Fruit fly (Drosophila melanogaster) whole organism, adult: ENCODE data around the gene CG4198.

Source experiments
- CG12768 ChIP-seq: fragments of 200-800 bp; sonication (Bioruptor generic); optimal IDR thresholded peaks from 2 replicates; lab custom pipeline; 2017; ENCODE audit warnings: missing biosample characterization, missing genetic modification characterization, mild to moderate bottlenecking, moderate library complexity, missing genetic modification reagents
- CG14711 ChIP-seq: fragments of 200-800 bp; sonication (Bioruptor generic); optimal IDR thresholded peaks from 2 replicates; lab custom pipeline; 2018; ENCODE audit warnings: missing biosample characterization, mild to moderate bottlenecking, missing genetic modification characterization, moderate library complexity
- CG1620 ChIP-seq: fragments of 200-800 bp; sonication (Bioruptor generic); optimal IDR thresholded peaks from 2 replicates; lab custom pipeline; 2016; ENCODE audit warnings: missing biosample characterization, missing genetic modification characterization
- CG33017 ChIP-seq: fragments of 200-800 bp; sonication (Bioruptor generic); optimal IDR thresholded peaks from 2 replicates; lab custom pipeline; 2018; ENCODE audit warnings: missing biosample characterization, mild to moderate bottlenecking, missing genetic modification characterization, moderate library complexity
- CG5204 ChIP-seq: fragments of 200-800 bp; sonication (Bioruptor generic); optimal IDR thresholded peaks from 2 replicates; lab custom pipeline; 2016; ENCODE audit warnings: missing biosample characterization, missing genetic modification characterization
- CG7101 ChIP-seq: fragments of 200-800 bp; sonication (Bioruptor generic); optimal IDR thresholded peaks from 2 replicates; lab custom pipeline; 2018; ENCODE audit warnings: missing biosample characterization, mild to moderate bottlenecking, missing genetic modification characterization, moderate library complexity
- Clk ChIP-seq: fragments of 200-800 bp; sonication (Bioruptor generic); optimal IDR thresholded peaks from 2 replicates; lab custom pipeline; 2017; ENCODE audit warnings: missing biosample characterization, missing genetic modification characterization
- Crg-1 ChIP-seq: fragments of 200-800 bp; sonication (Bioruptor generic); optimal IDR thresholded peaks from 2 replicates; lab custom pipeline; 2016; ENCODE audit warnings: missing biosample characterization, missing genetic modification characterization
- Mnt ChIP-seq: fragments of 200-800 bp; sonication (Bioruptor generic); optimal IDR thresholded peaks from 2 replicates; lab custom pipeline; 2016; ENCODE audit warnings: missing biosample characterization, mild to moderate bottlenecking, missing genetic modification characterization
- bab1 ChIP-seq: fragments of 200-800 bp; sonication (Bioruptor generic); optimal IDR thresholded peaks from 3 replicates; lab custom pipeline; 2019; ENCODE audit warnings: missing biosample characterization, mild to moderate bottlenecking, missing genetic modification characterization, moderate library complexity
- cnc ChIP-seq, 2 experiments: fragments of >200 bp; optimal IDR thresholded peaks; 2 replicates each; lab custom pipeline; 2017
- kay ChIP-seq: fragments of 200-800 bp; sonication (Bioruptor generic); peaks from one replicate; lab custom pipeline; 2016; ENCODE audit warnings: missing biosample characterization, missing genetic modification characterization, borderline replicate concordance
- pad ChIP-seq: fragments of 200-800 bp; sonication (Bioruptor generic); optimal IDR thresholded peaks from 3 replicates; lab custom pipeline; 2017; ENCODE audit warnings: missing biosample characterization, missing genetic modification characterization, mild to moderate bottlenecking, moderate library complexity, missing genetic modification reagents
- tj ChIP-seq: fragments of 200-800 bp; sonication (Bioruptor generic); optimal IDR thresholded peaks from 3 replicates; lab custom pipeline; 2017; ENCODE audit warnings: missing biosample characterization, mild to moderate bottlenecking, missing genetic modification characterization, moderate library complexity

dm6 chrX:5295766-5296165 lies 17.3 kb upstream of the CG4198 start, which contains the start of gene CG42749:
- TF ChIP-seq kay (GFP tag; lab: Kevin White, UChicago), result no peak
- TF ChIP-seq Clk (GFP tag; lab: Kevin White, UChicago), result no peak
- TF ChIP-seq Crg-1 (GFP tag; lab: Kevin White, UChicago), result no peak
- TF ChIP-seq CG7101 (tag; lab: Kevin White, UChicago), result no peak
- TF ChIP-seq CG12768 (GFP tag; lab: Kevin White, UChicago), result no peak
- no peak for TF ChIP-seq Mnt (GFP tag; lab: Kevin White, UChicago)
- no peak for TF ChIP-seq CG1620 (GFP tag; lab: Kevin White, UChicago)
- no peak for TF ChIP-seq pad (GFP tag; lab: Kevin White, UChicago)
- TF ChIP-seq cnc (optimal IDR thresholded peaks at IDR 0.05; lab: Kevin White, UChicago), result no peak
- no peak for TF ChIP-seq CG33017 (tag; lab: Kevin White, UChicago)
- TF ChIP-seq bab1 (GFP tag; lab: Kevin White, UChicago), result no peak
- TF ChIP-seq tj, result no peak
- TF ChIP-seq CG5204 (GFP tag; lab: Kevin White, UChicago), result no peak
- TF ChIP-seq CG14711, result no peak
